Fruit fly (Drosophila melanogaster): ENCODE measurements around the gene CG10068.

The CG10068 gene

dm6 chr3R:7107713-7108588 lies 19.9 kb downstream of the CG10068 start (continued):
- peak; percentile 75 for TF ChIP-seq svp (GFP tag)
- no peak for TF ChIP-seq achi (GFP tag; optimal IDR thresholded peaks at IDR 0.05)
- peak; percentile 1 for TF ChIP-seq CG8632 (GFP tag; optimal IDR thresholded peaks at IDR 0.05)
- TF ChIP-seq Hr39 (GFP tag; optimal IDR thresholded peaks at IDR 0.05) = peak; percentile 19
- TF ChIP-seq Hr4 (GFP tag; optimal IDR thresholded peaks at IDR 0.05) = peak; percentile 38
- no peak for TF ChIP-seq CG6854 (GFP tag; optimal IDR thresholded peaks at IDR 0.05)
- no peak for TF ChIP-seq CG16779 (tag; optimal IDR thresholded peaks at IDR 0.05)
- no peak for TF ChIP-seq CG31627 (GFP tag; optimal IDR thresholded peaks at IDR 0.05)
- TF ChIP-seq CG10631 (GFP tag; optimal IDR thresholded peaks at IDR 0.05) = peak; percentile 9
- TF ChIP-seq topi (GFP tag; optimal IDR thresholded peaks at IDR 0.05) = no peak
- no peak for TF ChIP-seq Lpt (GFP tag; optimal IDR thresholded peaks at IDR 0.05)
- no peak for TF ChIP-seq CG6792 (GFP tag; optimal IDR thresholded peaks at IDR 0.05)
- peak; percentile 7 for TF ChIP-seq esn (GFP tag; optimal IDR thresholded peaks at IDR 0.05)
- TF ChIP-seq eg (GFP tag; IDR thresholded peaks at IDR 0.05) = no peak
- no peak for TF ChIP-seq lz (GFP tag; optimal IDR thresholded peaks at IDR 0.05)
- TF ChIP-seq CG34406 (GFP tag; optimal IDR thresholded peaks at IDR 0.05) = no peak
- no peak for TF ChIP-seq CG10669 (GFP tag; optimal IDR thresholded peaks at IDR 0.05)
- no peak for TF ChIP-seq spab (GFP tag; optimal IDR thresholded peaks at IDR 0.05)
- peak; percentile 24 for TF ChIP-seq CG3032 (tag; optimal IDR thresholded peaks at IDR 0.05)
- peak; percentile 38 for TF ChIP-seq vri (GFP tag; optimal IDR thresholded peaks at IDR 0.05)
- no peak for TF ChIP-seq ss (GFP tag; optimal IDR thresholded peaks at IDR 0.05)
- TF ChIP-seq Smox (GFP tag; optimal IDR thresholded peaks at IDR 0.05) = peak; percentile 6
- peak; percentile 80 for TF ChIP-seq Eip78C (GFP tag)
- no peak for TF ChIP-seq fd85E (GFP tag; optimal IDR thresholded peaks at IDR 0.05)
- no peak for TF ChIP-seq CG11762 (GFP tag; optimal IDR thresholded peaks at IDR 0.05; ENCODE audit: insufficient read depth)
- TF ChIP-seq fkh (GFP tag; optimal IDR thresholded peaks at IDR 0.05) = peak; percentile 35
- no peak for TF ChIP-seq Blimp-1 (GFP tag; optimal IDR thresholded peaks at IDR 0.05)
- no peak for TF ChIP-seq Ets21C (GFP tag; optimal IDR thresholded peaks at IDR 0.05)
- TF ChIP-seq CG11294 (GFP tag; IDR thresholded peaks at IDR 0.05) = no peak
- TF ChIP-seq net (GFP tag; optimal IDR thresholded peaks at IDR 0.05) = no peak
- no peak for TF ChIP-seq salr (GFP tag; optimal IDR thresholded peaks at IDR 0.05)
- peak; percentile 44 for TF ChIP-seq CG1621 (tag; optimal IDR thresholded peaks at IDR 0.05)
- no peak for TF ChIP-seq CG9139 (GFP tag; optimal IDR thresholded peaks at IDR 0.05)
- no peak for TF ChIP-seq CG15336 (GFP tag; IDR thresholded peaks at IDR 0.05)

- TF ChIP-seq spab (GFP tag; optimal IDR thresholded peaks at IDR 0.05) = no peak
- no peak for TF ChIP-seq Gug (GFP tag; IDR thresholded peaks at IDR 0.05)
- TF ChIP-seq Hr4 (GFP tag; optimal IDR thresholded peaks at IDR 0.05) = no peak
- no peak for TF ChIP-seq achi (GFP tag; optimal IDR thresholded peaks at IDR 0.05)
- no peak for TF ChIP-seq CG4318 (GFP tag; optimal IDR thresholded peaks at IDR 0.05)
- TF ChIP-seq CG34406 (GFP tag; optimal IDR thresholded peaks at IDR 0.05) = no peak
- no peak for TF ChIP-seq CG11294 (GFP tag; IDR thresholded peaks at IDR 0.05)
- no peak for TF ChIP-seq CG6276 (GFP tag; optimal IDR thresholded peaks at IDR 0.05)
- no peak for TF ChIP-seq eg (GFP tag; IDR thresholded peaks at IDR 0.05)
- TF ChIP-seq cyc (GFP tag; optimal IDR thresholded peaks at IDR 0.05) = no peak
- no peak for TF ChIP-seq net (GFP tag; optimal IDR thresholded peaks at IDR 0.05)
- TF ChIP-seq Eip78C (GFP tag) = no peak
- no peak for TF ChIP-seq CG9139 (GFP tag; optimal IDR thresholded peaks at IDR 0.05)
- no peak for TF ChIP-seq CG6163 (GFP tag; IDR thresholded peaks at IDR 0.05)
- TF ChIP-seq Smox (GFP tag; optimal IDR thresholded peaks at IDR 0.05) = no peak
- no peak for TF ChIP-seq Sox102F (GFP tag; optimal IDR thresholded peaks at IDR 0.05)
- no peak for TF ChIP-seq salr (GFP tag; optimal IDR thresholded peaks at IDR 0.05)
- no peak for TF ChIP-seq CG6808 (GFP tag; optimal IDR thresholded peaks at IDR 0.05)
- TF ChIP-seq vri (GFP tag; optimal IDR thresholded peaks at IDR 0.05) = no peak
Measured at dm6 chr3R:7105503-7106164, 22.2 kb downstream of the CG10068 start.
